Worm (Caenorhabditis elegans): Measurements from ENCODE around the gene pnn-1.

The pnn-1 gene

DNA sequence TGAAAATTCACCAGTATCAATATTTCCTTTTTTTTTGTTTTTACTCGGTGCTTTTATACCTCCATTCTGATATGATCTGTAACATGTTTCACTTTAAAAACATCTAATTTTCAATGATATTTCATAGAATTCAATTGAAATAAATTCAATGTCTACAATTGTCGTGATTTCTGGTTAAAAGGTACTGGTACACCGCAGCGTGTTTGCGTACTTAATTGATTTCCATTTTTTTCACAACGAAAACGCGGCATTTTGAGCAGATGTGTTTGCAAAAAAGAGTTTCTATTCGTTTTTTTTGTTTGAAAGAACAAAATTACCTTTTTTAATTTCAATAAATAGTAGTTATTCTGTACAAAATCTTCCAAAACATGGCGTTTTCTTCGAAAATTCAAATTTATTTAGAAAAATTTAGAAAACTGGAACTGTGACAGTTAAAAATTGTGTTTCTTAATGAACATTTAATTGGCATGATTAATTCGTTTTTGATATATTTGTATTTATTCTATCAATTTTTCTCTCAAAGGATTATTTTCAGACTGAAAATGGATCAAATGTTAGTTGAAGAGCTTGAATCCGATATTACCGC is at the start of gene pnn-1:
pnn-1 (plus strand) TSS at position 536 of the 586 bp plus-strand sequence.
- TF ChIP-seq hlh-8 (tag; optimal IDR thresholded peaks at IDR 0.05): no peak
- peak; percentile 29 for TF ChIP-seq unc-42 (tag; optimal IDR thresholded peaks at IDR 0.05)
- no peak for TF ChIP-seq ztf-16 (tag; optimal IDR thresholded peaks at IDR 0.05)
- TF ChIP-seq ceh-48 (tag; optimal IDR thresholded peaks at IDR 0.05): peak; percentile 68

DNA sequence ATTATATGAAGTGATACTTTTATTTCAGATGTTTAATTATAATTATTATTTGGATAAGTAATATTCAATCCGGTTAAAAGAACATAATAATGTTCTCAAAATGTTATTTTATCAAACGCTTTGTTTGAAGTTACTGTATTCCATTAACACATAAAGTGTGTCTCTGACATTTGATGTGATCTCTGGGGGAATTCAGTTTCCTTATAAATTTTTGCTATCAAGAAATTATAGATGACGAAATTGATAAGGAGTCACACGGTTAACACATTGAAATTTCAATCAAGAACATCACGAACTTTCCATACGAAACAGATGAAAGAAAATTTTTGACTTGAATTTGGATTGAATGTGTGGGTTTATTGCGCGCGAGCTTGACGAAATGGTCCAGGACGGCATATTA is 49.2 kb upstream of the pnn-1 start:
- TF ChIP-seq syd-9 (tag; optimal IDR thresholded peaks at IDR 0.05): no peak
- no peak for TF ChIP-seq ref-2 (tag; optimal IDR thresholded peaks at IDR 0.05)
- TF ChIP-seq unc-55 (GFP tag; optimal IDR thresholded peaks at IDR 0.05): no peak
- TF ChIP-seq K02D7.2 (tag; optimal IDR thresholded peaks at IDR 0.05): no peak
- TF ChIP-seq odd-2 (tag; optimal IDR thresholded peaks at IDR 0.05): no peak
- no peak for TF ChIP-seq dve-1 (tag; optimal IDR thresholded peaks at IDR 0.05)
- TF ChIP-seq ahr-1 (tag; optimal IDR thresholded peaks at IDR 0.05): no peak
- no peak for TF ChIP-seq sdc-2 (tag; optimal IDR thresholded peaks at IDR 0.05)
- TF ChIP-seq lin-11 (tag; optimal IDR thresholded peaks at IDR 0.05): no peak
- TF ChIP-seq hlh-8 (tag; optimal IDR thresholded peaks at IDR 0.05): no peak
- TF ChIP-seq sox-2 (GFP tag; IDR thresholded peaks at IDR 0.05): no peak
- no peak for TF ChIP-seq sox-4 (tag; optimal IDR thresholded peaks at IDR 0.05)
- no peak for TF ChIP-seq pax-1 (tag; optimal IDR thresholded peaks at IDR 0.05)
- TF ChIP-seq pha-4 (tag; optimal IDR thresholded peaks at IDR 0.05): no peak
- no peak for TF ChIP-seq ceh-6 (GFP tag; optimal IDR thresholded peaks at IDR 0.05)
- no peak for TF ChIP-seq che-1 (tag; optimal IDR thresholded peaks at IDR 0.05)
- TF ChIP-seq C08G9.2 (tag; optimal IDR thresholded peaks at IDR 0.05): no peak
- TF ChIP-seq ceh-9 (tag; optimal IDR thresholded peaks at IDR 0.05): no peak

DNA sequence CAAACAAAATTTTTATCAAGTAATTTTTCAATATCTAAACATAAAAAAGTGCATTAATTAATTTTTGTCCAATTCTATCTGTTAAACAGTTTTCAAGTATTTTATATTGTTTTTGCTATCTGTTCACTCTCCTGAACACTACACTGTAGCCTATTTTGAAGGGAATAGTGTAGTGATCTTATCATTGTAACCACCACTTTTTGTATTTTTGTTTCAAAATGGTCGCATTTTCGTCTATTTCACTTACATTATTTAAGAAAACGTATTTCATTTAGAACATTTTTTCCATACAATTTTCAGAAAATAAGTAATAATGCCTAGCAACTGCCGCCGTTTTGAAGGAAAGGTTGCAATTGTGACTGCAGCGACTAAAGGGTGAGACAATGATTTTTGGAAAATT is 48.6 kb upstream of the pnn-1 start, which contains the start of gene dhrs-4:
dhrs-4 (plus strand) TSS at position 301 of the 400 bp plus-strand sequence.
- TF ChIP-seq ceh-31 (tag; optimal IDR thresholded peaks at IDR 0.05) (no peak), pqm-1 (tag; optimal IDR thresholded peaks at IDR 0.05) (no peak), F13H6.1 (tag; optimal IDR thresholded peaks at IDR 0.05) (no peak), mec-3 (tag; optimal IDR thresholded peaks at IDR 0.05; ENCODE audit: borderline replicate concordance) (no peak), eyg-1 (tag; optimal IDR thresholded peaks at IDR 0.05) (no peak), zip-5 (tag; optimal IDR thresholded peaks at IDR 0.05) (no peak), npax-4 (tag; optimal IDR thresholded peaks at IDR 0.05) (no peak), che-1 (tag; optimal IDR thresholded peaks at IDR 0.05) (no peak), hlh-6 (tag; optimal IDR thresholded peaks at IDR 0.05) (no peak), ceh-14 (tag; optimal IDR thresholded peaks at IDR 0.05) (no peak), hlh-13 (GFP tag; optimal IDR thresholded peaks at IDR 0.05) (no peak), hlh-15 (tag; optimal IDR thresholded peaks at IDR 0.05) (no peak), lim-6 (tag; optimal IDR thresholded peaks at IDR 0.05) (no peak), pros-1 (tag; optimal IDR thresholded peaks at IDR 0.05) (no peak), tbx-2 (tag; optimal IDR thresholded peaks at IDR 0.05) (no peak)

DNA sequence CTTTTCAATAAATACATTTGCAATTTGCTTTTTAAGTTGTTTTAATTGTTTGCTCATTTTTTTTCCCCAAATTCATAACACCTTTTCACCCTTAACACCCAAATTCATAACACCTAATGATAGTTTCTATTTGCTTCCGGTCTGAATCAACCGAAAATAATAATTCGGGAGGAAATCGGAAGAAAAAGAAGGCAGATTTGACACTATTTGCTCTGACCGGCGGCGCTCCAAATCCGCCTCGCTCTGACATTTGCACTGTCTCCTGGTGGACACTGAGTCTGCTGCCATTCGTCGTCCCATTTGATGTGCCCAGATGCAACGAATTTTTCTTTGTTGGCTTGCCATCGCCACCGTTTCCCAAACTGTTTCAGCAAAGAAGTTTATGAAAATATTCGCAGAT is 46.8 kb upstream of the pnn-1 start, which contains the start of gene pqn-67:
pqn-67 (plus strand) TSS at position 301 of the 400 bp plus-strand sequence.
- TF ChIP-seq F13H6.1 (tag; optimal IDR thresholded peaks at IDR 0.05) (no peak), zip-5 (tag; optimal IDR thresholded peaks at IDR 0.05) (no peak), odd-2 (tag; optimal IDR thresholded peaks at IDR 0.05) (no peak), eyg-1 (tag; optimal IDR thresholded peaks at IDR 0.05) (no peak), lin-11 (tag; optimal IDR thresholded peaks at IDR 0.05) (no peak), madf-2 (tag; optimal IDR thresholded peaks at IDR 0.05) (no peak), npax-4 (tag; optimal IDR thresholded peaks at IDR 0.05) (no peak), ets-4 (tag; optimal IDR thresholded peaks at IDR 0.05) (no peak), ama-1 (optimal IDR thresholded peaks at IDR 0.05) (no peak), lim-6 (tag; optimal IDR thresholded peaks at IDR 0.05) (no peak), elt-4 (tag; optimal IDR thresholded peaks at IDR 0.05) (no peak), nfya-1 (tag; optimal IDR thresholded peaks at IDR 0.05) (no peak), ceh-48 (tag; optimal IDR thresholded peaks at IDR 0.05) (no peak)
